Worm (Caenorhabditis elegans) whole organism, L1 larva: ENCODE data around the gene chc-1.

Source experiments
- C04F5.9 ChIP-seq: sonication (generic microtip); optimal IDR thresholded peaks from 2 replicates; lab custom pipeline; 2016; ENCODE audit warnings: missing genetic modification characterization, missing compliant biosample characterization
- C34B4.2 ChIP-seq: sonication (generic microtip); optimal IDR thresholded peaks from 2 replicates; lab custom pipeline; 2017; ENCODE audit warnings: mild to moderate bottlenecking, missing genetic modification characterization, missing compliant biosample characterization
- Y116A8C.19 ChIP-seq: sonication (generic microtip); optimal IDR thresholded peaks from 2 replicates; lab custom pipeline; 2016; ENCODE audit warnings: missing compliant biosample characterization, missing genetic modification characterization, borderline replicate concordance
- aha-1 ChIP-seq: fragments of 150-350 bp; optimal IDR thresholded peaks from 2 replicates; lab custom pipeline; 2014; ENCODE audit warnings: missing biosample characterization, missing genetic modification characterization
- alr-1 ChIP-seq: fragments of 200-800 bp; sonication (Bioruptor generic); optimal IDR thresholded peaks from 2 replicates; lab custom pipeline; 2018; ENCODE audit warnings: borderline replicate concordance, mild to moderate bottlenecking, missing genetic modification characterization, missing compliant biosample characterization
- aly-2 ChIP-seq: fragments of 150-350 bp; optimal IDR thresholded peaks from 2 replicates; lab custom pipeline; 2014; ENCODE audit warnings: missing biosample characterization, missing genetic modification characterization
- ama-1 ChIP-seq: fragments of 150-350 bp; optimal IDR thresholded peaks from 2 replicates; lab custom pipeline; 2014
- ceh-63 ChIP-seq: fragments of 200-800 bp; sonication (Bioruptor generic); optimal IDR thresholded peaks from 2 replicates; lab custom pipeline; 2018; ENCODE audit warnings: mild to moderate bottlenecking, missing genetic modification characterization, missing compliant biosample characterization
- ceh-82 ChIP-seq, 3 experiments: fragments of 150-350 bp in 1 of 3; sonication (generic microtip) in 2 of 3; optimal IDR thresholded peaks; 2 replicates each; lab custom pipeline; 2014 to 2017; ENCODE audit warnings: missing biosample characterization in 3 of 3, missing genetic modification characterization in 3 of 3
- ceh-88 ChIP-seq: fragments of 200-800 bp; sonication (Bioruptor generic); IDR thresholded peaks from 2 replicates; pipeline ENCODE4 v1.3.6; 2022; ENCODE audit warnings: missing genetic modification characterization, missing compliant biosample characterization
- ces-1 ChIP-seq: fragments of 150-350 bp; optimal IDR thresholded peaks from 2 replicates; lab custom pipeline; 2014; ENCODE audit warnings: missing biosample characterization, missing genetic modification reagents, missing genetic modification characterization
- dpl-1 ChIP-seq, 3 experiments: fragments of 150-350 bp in 2 of 3; sonication (generic microtip) in 1 of 3; optimal IDR thresholded peaks; 2 replicates each; lab custom pipeline; 2014 to 2017; ENCODE audit warnings: missing biosample characterization in 3 of 3, missing genetic modification characterization in 3 of 3, missing genetic modification reagents in 3 of 3
- egl-27 ChIP-seq, 2 experiments: fragments of 150-350 bp in 1 of 2; sonication (generic microtip); optimal IDR thresholded peaks; 3 replicates each; lab custom pipeline; 2017 to 2018; ENCODE audit warnings: missing biosample characterization in 2 of 2, missing genetic modification characterization in 2 of 2, missing genetic modification reagents in 2 of 2
- elt-2 ChIP-seq: sonication (generic microtip); optimal IDR thresholded peaks from 2 replicates; lab custom pipeline; 2016; ENCODE audit warnings: missing genetic modification characterization, mild to moderate bottlenecking, inconsistent platforms, missing compliant biosample characterization, missing genetic modification reagents
- fkh-4 ChIP-seq: sonication (generic microtip); optimal IDR thresholded peaks from 2 replicates; lab custom pipeline; 2016; ENCODE audit warnings: missing compliant biosample characterization, missing genetic modification characterization, borderline replicate concordance
- fos-1 ChIP-seq: fragments of 150-350 bp; optimal IDR thresholded peaks from 2 replicates; lab custom pipeline; 2014; ENCODE audit warnings: missing biosample characterization, missing genetic modification characterization
- hpl-2 ChIP-seq: fragments of 150-350 bp; optimal IDR thresholded peaks from 2 replicates; lab custom pipeline; 2014; ENCODE audit warnings: missing biosample characterization, missing genetic modification reagents, missing genetic modification characterization
- irx-1 ChIP-seq: sonication (generic microtip); optimal IDR thresholded peaks from 2 replicates; lab custom pipeline; 2016; ENCODE audit warnings: missing genetic modification characterization, missing compliant biosample characterization
- isw-1 ChIP-seq: fragments of 200-800 bp; sonication (Bioruptor generic); IDR thresholded peaks from 2 replicates; pipeline ENCODE4 v1.3.6; 2022; ENCODE audit warnings: missing genetic modification characterization, missing compliant biosample characterization
- lin-13 ChIP-seq: fragments of 150-350 bp; optimal IDR thresholded peaks from 2 replicates; lab custom pipeline; 2014; ENCODE audit warnings: missing biosample characterization, missing genetic modification reagents, missing genetic modification characterization
- lin-14 ChIP-seq: fragments of 200-800 bp; sonication (Bioruptor generic); optimal IDR thresholded peaks from 2 replicates; lab custom pipeline; 2018; ENCODE audit warnings: mild to moderate bottlenecking, missing genetic modification characterization, moderate library complexity, missing compliant biosample characterization
- lin-15B ChIP-seq: fragments of 150-350 bp; sonication (generic microtip); optimal IDR thresholded peaks from 3 replicates; lab custom pipeline; 2014; ENCODE audit warnings: missing biosample characterization, missing genetic modification characterization
- lin-35 ChIP-seq, 2 experiments: fragments of 150-350 bp; optimal IDR thresholded peaks; 2 replicates each; lab custom pipeline; 2014; ENCODE audit warnings: missing biosample characterization in 2 of 2, missing genetic modification characterization in 2 of 2, missing genetic modification reagents in 2 of 2
- lin-39 ChIP-seq: fragments of 150-350 bp; optimal IDR thresholded peaks from 2 replicates; lab custom pipeline; 2014; ENCODE audit warnings: missing biosample characterization, missing genetic modification reagents, missing genetic modification characterization
- lsy-2 ChIP-seq, 2 experiments: fragments of 150-350 bp; optimal IDR thresholded peaks; 2 replicates each; lab custom pipeline; 2014; ENCODE audit warnings: missing biosample characterization in 2 of 2, missing genetic modification characterization in 2 of 2
- mef-2 ChIP-seq: fragments of 150-350 bp; optimal IDR thresholded peaks from 2 replicates; lab custom pipeline; 2014; ENCODE audit warnings: missing biosample characterization, missing genetic modification characterization
- mep-1 ChIP-seq: fragments of 150-350 bp; optimal IDR thresholded peaks from 2 replicates; lab custom pipeline; 2014; ENCODE audit warnings: missing biosample characterization, missing genetic modification characterization
- nhr-12 ChIP-seq: sonication (generic microtip); optimal IDR thresholded peaks from 2 replicates; lab custom pipeline; 2017; ENCODE audit warnings: missing biosample characterization, missing genetic modification characterization
- nhr-237 ChIP-seq: fragments of 150-350 bp; optimal IDR thresholded peaks from 2 replicates; lab custom pipeline; 2014; ENCODE audit warnings: missing biosample characterization, missing genetic modification characterization
- nhr-28 ChIP-seq: fragments of 150-350 bp; optimal IDR thresholded peaks from 2 replicates; lab custom pipeline; 2014; ENCODE audit warnings: missing biosample characterization, missing genetic modification characterization
- nhr-71 ChIP-seq: sonication (generic microtip); optimal IDR thresholded peaks from 2 replicates; lab custom pipeline; 2016; ENCODE audit warnings: mild to moderate bottlenecking, missing genetic modification characterization, moderate library complexity, missing compliant biosample characterization
- nhr-76 ChIP-seq: sonication (generic microtip); optimal IDR thresholded peaks from 2 replicates; lab custom pipeline; 2017; ENCODE audit warnings: missing biosample characterization, missing genetic modification characterization
- nhr-84 ChIP-seq: sonication (generic microtip); optimal IDR thresholded peaks from 2 replicates; lab custom pipeline; 2017; ENCODE audit warnings: missing biosample characterization, missing genetic modification characterization
- pag-3 ChIP-seq: sonication (generic microtip); optimal IDR thresholded peaks from 2 replicates; lab custom pipeline; 2017; ENCODE audit warnings: missing genetic modification characterization, mild to moderate bottlenecking, missing compliant biosample characterization, antibody characterized with exemption, borderline replicate concordance; ENCODE audit not compliant: insufficient read depth
- pqm-1 ChIP-seq: sonication (generic microtip); optimal IDR thresholded peaks from 3 replicates; lab custom pipeline; 2017; ENCODE audit warnings: missing biosample characterization, missing genetic modification characterization
- rnt-1 ChIP-seq: sonication (generic microtip); optimal IDR thresholded peaks from 2 replicates; lab custom pipeline; 2016; ENCODE audit warnings: mild to moderate bottlenecking, missing genetic modification characterization, moderate library complexity, missing compliant biosample characterization
- snpc-4 ChIP-seq: fragments of 150-350 bp; optimal IDR thresholded peaks from 2 replicates; lab custom pipeline; 2014; ENCODE audit warnings: missing biosample characterization, missing genetic modification characterization
- snu-23 ChIP-seq: sonication (generic microtip); optimal IDR thresholded peaks from 2 replicates; lab custom pipeline; 2016; ENCODE audit warnings: missing genetic modification characterization, missing compliant biosample characterization
- sptf-1 ChIP-seq: fragments of 150-350 bp; optimal IDR thresholded peaks from 2 replicates; lab custom pipeline; 2014; ENCODE audit warnings: missing biosample characterization, missing genetic modification characterization
- sup-37 ChIP-seq: fragments of 200-800 bp; sonication (Bioruptor generic); optimal IDR thresholded peaks from 2 replicates; lab custom pipeline; 2018; ENCODE audit warnings: mild to moderate bottlenecking, missing genetic modification characterization, missing compliant biosample characterization
- swsn-7 ChIP-seq: sonication (generic microtip); optimal IDR thresholded peaks from 2 replicates; lab custom pipeline; 2016; ENCODE audit warnings: missing genetic modification characterization, missing compliant biosample characterization
- tbx-2 ChIP-seq: sonication (generic microtip); optimal IDR thresholded peaks from 2 replicates; lab custom pipeline; 2016; ENCODE audit warnings: missing genetic modification characterization, missing compliant biosample characterization
- tlp-1 ChIP-seq: fragments of 150-350 bp; optimal IDR thresholded peaks from 2 replicates; lab custom pipeline; 2014; ENCODE audit warnings: missing biosample characterization, missing genetic modification characterization
- unc-130 ChIP-seq: fragments of 150-350 bp; optimal IDR thresholded peaks from 2 replicates; lab custom pipeline; 2017; ENCODE audit warnings: missing biosample characterization, missing genetic modification characterization, inconsistent platforms
- unc-62 ChIP-seq: fragments of 150-350 bp; optimal IDR thresholded peaks from 2 replicates; lab custom pipeline; 2014; ENCODE audit warnings: missing biosample characterization, missing genetic modification reagents, missing genetic modification characterization
- unc-86 ChIP-seq: sonication (generic microtip); optimal IDR thresholded peaks from 2 replicates; lab custom pipeline; 2016; ENCODE audit warnings: missing genetic modification characterization, missing compliant biosample characterization
- vab-15 ChIP-seq: sonication (generic microtip); optimal IDR thresholded peaks from 2 replicates; lab custom pipeline; 2017; ENCODE audit warnings: missing genotype, mild to moderate bottlenecking, missing genetic modification characterization, missing compliant biosample characterization
- xbp-1 ChIP-seq: sonication (generic microtip); optimal IDR thresholded peaks from 2 replicates; lab custom pipeline; 2016; ENCODE audit warnings: missing genetic modification characterization, missing compliant biosample characterization
- zip-4 ChIP-seq: fragments of 200-800 bp; sonication (Bioruptor generic); optimal IDR thresholded peaks from 2 replicates; lab custom pipeline; 2018; ENCODE audit warnings: mild to moderate bottlenecking, missing genetic modification characterization, moderate library complexity, missing compliant biosample characterization

The chc-1 gene

DNA sequence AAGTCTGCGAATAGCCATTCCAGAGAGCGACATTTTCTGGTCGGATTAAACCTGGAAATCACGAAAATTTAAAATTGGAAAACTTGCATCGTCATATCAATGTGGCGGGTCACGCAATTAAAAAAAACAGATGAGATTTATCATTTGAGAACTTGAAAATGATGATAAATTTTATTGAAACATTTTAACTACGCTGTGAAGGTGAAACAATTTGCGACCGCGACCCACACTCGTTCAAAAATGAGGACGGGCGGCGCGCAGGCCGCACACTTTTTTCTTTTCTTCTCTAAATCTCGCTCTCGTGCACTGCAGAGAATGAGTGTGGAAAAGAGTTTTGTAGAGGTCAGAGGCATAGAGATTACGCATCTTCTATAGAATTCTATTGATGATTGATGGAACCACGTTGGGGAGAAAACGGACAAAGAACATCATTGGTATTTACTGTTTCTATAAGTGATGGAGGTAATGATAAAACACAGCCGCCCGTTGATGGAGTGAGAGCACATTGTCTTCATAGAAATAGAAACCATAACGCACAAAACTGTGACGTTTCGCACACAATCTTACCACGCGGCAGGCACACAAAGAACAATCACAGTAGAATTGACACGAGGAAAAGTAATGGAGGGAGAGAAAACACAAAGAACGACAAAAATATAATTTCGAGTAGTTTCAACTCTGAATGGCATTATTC, 13.1 kb downstream of the chc-1 start, which contains the start of gene cts-1 (continued):
- TF ChIP-seq pag-3 (peak; percentile 47), lin-15B (tag; lab: Kevin White, UChicago) (peak; percentile 67), xbp-1 (tag; lab: Kevin White, UChicago) (peak; percentile 74), ceh-82 (tag; optimal IDR thresholded peaks at IDR 0.05; lab: Kevin White, UChicago) (peak in 2 of 3 experiments; percentile 35 to 83), lin-13 (peak; percentile 35), elt-2 (tag; lab: Kevin White, UChicago) (peak; percentile 82), nhr-12 (no peak), aly-2 (tag; lab: Kevin White, UChicago) (peak; percentile 12), hpl-2 (GFP tag; lab: Kevin White, UChicago) (peak; percentile 77), tlp-1 (tag; lab: Kevin White, UChicago) (no peak), lin-35 (GFP tag; optimal IDR thresholded peaks at IDR 0.05; lab: Kevin White, UChicago) (peak; percentile 69 to 82), lin-14 (GFP tag; lab: Kevin White, UChicago) (peak; percentile 97), unc-62 (no peak), nhr-84 (tag; lab: Kevin White, UChicago) (no peak), egl-27 (tag; optimal IDR thresholded peaks at IDR 0.05; lab: Kevin White, UChicago) (peak in 1 of 2 experiments; percentile 24), nhr-76 (tag; lab: Kevin White, UChicago) (peak; percentile 30), unc-130 (tag; lab: Kevin White, UChicago) (peak; percentile 87), zip-4 (peak; percentile 14), mef-2 (tag; lab: Kevin White, UChicago) (peak; percentile 34), pqm-1 (no peak), vab-15 (tag; lab: Kevin White, UChicago) (no peak), nhr-237 (tag; lab: Kevin White, UChicago) (peak; percentile 12), ces-1 (GFP tag; lab: Kevin White, UChicago) (no peak)

ce11 chrIII:10218587-10218986, 15.0 kb downstream of the chc-1 start, which contains the start of the genes rde-4 and cox-14:
Gene rde-4, minus strand, starts transcription at chrIII:10218646.
Gene cox-14, plus strand, starts transcription at chrIII:10218942.
- no peak for TF ChIP-seq mef-2 (tag; lab: Kevin White, UChicago)
- TF ChIP-seq C34B4.2, result no peak
- TF ChIP-seq C04F5.9 (tag; lab: Kevin White, UChicago), result no peak
- TF ChIP-seq lsy-2 (tag; optimal IDR thresholded peaks at IDR 0.05; lab: Kevin White, UChicago), result peak; percentile 99
- no peak for TF ChIP-seq unc-62
- peak; percentile 63 for TF ChIP-seq lin-39
- no peak for TF ChIP-seq ceh-63 (GFP tag; lab: Kevin White, UChicago)
- no peak for TF ChIP-seq sptf-1 (tag; lab: Kevin White, UChicago)
- no peak for TF ChIP-seq nhr-12
- peak; percentile 66 for TF ChIP-seq irx-1 (tag; lab: Kevin White, UChicago)
- no peak for TF ChIP-seq Y116A8C.19
- TF ChIP-seq ama-1 (lab: Kevin White, UChicago), result peak; percentile 58
- peak; percentile 46 for TF ChIP-seq snpc-4
- TF ChIP-seq isw-1 (GFP tag; lab: Robert Waterston, UW), result no peak
- no peak for TF ChIP-seq fkh-4
- TF ChIP-seq rnt-1 (tag; lab: Kevin White, UChicago), result no peak
- no peak for TF ChIP-seq sup-37
- TF ChIP-seq nhr-71 (tag; lab: Kevin White, UChicago), result peak; percentile 88
- TF ChIP-seq tbx-2, result peak; percentile 82
- peak; percentile 38 for TF ChIP-seq nhr-237 (tag; lab: Kevin White, UChicago)
- TF ChIP-seq ceh-82 (tag; optimal IDR thresholded peaks at IDR 0.05; lab: Kevin White, UChicago), result peak; percentile 59 to 85 (median 68)
- TF ChIP-seq unc-86 (tag; lab: Kevin White, UChicago), result peak; percentile 60
- peak; percentile 84 to 93 (median 87) for TF ChIP-seq dpl-1 (GFP tag; optimal IDR thresholded peaks at IDR 0.05; lab: Kevin White, UChicago)
- TF ChIP-seq mep-1, result peak; percentile 94
- no peak for TF ChIP-seq alr-1 (tag; lab: Kevin White, UChicago)
- no peak for TF ChIP-seq ceh-88 (GFP tag; lab: Robert Waterston, UW)
- peak; percentile 27 for TF ChIP-seq aly-2 (tag; lab: Kevin White, UChicago)
- peak; percentile 91 to 94 for TF ChIP-seq lin-35 (GFP tag; optimal IDR thresholded peaks at IDR 0.05; lab: Kevin White, UChicago)
- no peak for TF ChIP-seq aha-1 (tag; lab: Kevin White, UChicago)
- peak; percentile 85 for TF ChIP-seq swsn-7 (tag; lab: Kevin White, UChicago)
- TF ChIP-seq egl-27 (tag; optimal IDR thresholded peaks at IDR 0.05; lab: Kevin White, UChicago), result no peak
- peak; percentile 39 for TF ChIP-seq fos-1 (tag; lab: Kevin White, UChicago)
- no peak for TF ChIP-seq vab-15 (tag; lab: Kevin White, UChicago)
- peak; percentile 87 for TF ChIP-seq snu-23 (GFP tag; lab: Kevin White, UChicago)
- no peak for TF ChIP-seq nhr-28
- TF ChIP-seq hpl-2 (GFP tag; lab: Kevin White, UChicago), result no peak
- no peak for TF ChIP-seq pag-3
